Fruit fly (Drosophila melanogaster) whole organism, prepupa: ENCODE measurements around the gene CG45207.

Experiments used
- Blimp-1 ChIP-seq: fragments of 200-800 bp; sonication (Bioruptor generic); optimal IDR thresholded peaks from 3 replicates; lab custom pipeline; 2017; ENCODE audit warnings: missing biosample characterization, missing genetic modification characterization, mild to moderate bottlenecking, moderate library complexity, missing genetic modification reagents
- CG10669 ChIP-seq: fragments of 200-800 bp; sonication (Bioruptor generic); optimal IDR thresholded peaks from 3 replicates; lab custom pipeline; 2018; ENCODE audit warnings: missing biosample characterization, mild to moderate bottlenecking, missing genetic modification characterization, moderate library complexity
- CG11294 ChIP-seq: fragments of 200-800 bp; sonication (Bioruptor generic); IDR thresholded peaks from 2 replicates; pipeline ENCODE4 v1.3.6; 2022; ENCODE audit warnings: missing biosample characterization, missing genetic modification characterization
- CG11762 ChIP-seq: fragments of 200-800 bp; sonication (Bioruptor generic); optimal IDR thresholded peaks from 3 replicates; lab custom pipeline; 2016; ENCODE audit warnings: missing biosample characterization, missing genetic modification characterization; ENCODE audit not compliant: insufficient read depth
- CG11902 ChIP-seq: fragments of 200-800 bp; sonication (Bioruptor generic); optimal IDR thresholded peaks from 3 replicates; lab custom pipeline; 2016; ENCODE audit warnings: missing biosample characterization, missing genetic modification characterization
- CG1621 ChIP-seq: fragments of 200-800 bp; sonication (Bioruptor generic); optimal IDR thresholded peaks from 3 replicates; lab custom pipeline; 2018; ENCODE audit warnings: missing biosample characterization, mild to moderate bottlenecking, missing genetic modification characterization
- CG31627 ChIP-seq: fragments of 200-800 bp; sonication (Bioruptor generic); optimal IDR thresholded peaks from 3 replicates; lab custom pipeline; 2016; ENCODE audit warnings: missing biosample characterization, missing genetic modification characterization
- CG34406 ChIP-seq: fragments of 200-800 bp; sonication (Bioruptor generic); optimal IDR thresholded peaks from 3 replicates; lab custom pipeline; 2016; ENCODE audit warnings: missing biosample characterization, missing genetic modification characterization
- CG3919 ChIP-seq: fragments of 200-800 bp; sonication (Bioruptor generic); optimal IDR thresholded peaks from 3 replicates; lab custom pipeline; 2016; ENCODE audit warnings: missing biosample characterization, missing genetic modification characterization
- CG6163 ChIP-seq: fragments of 200-800 bp; sonication (Bioruptor generic); IDR thresholded peaks from 3 replicates; pipeline ENCODE4 v1.3.6; 2022; ENCODE audit warnings: missing biosample characterization, missing genetic modification characterization
- CG6276 ChIP-seq: fragments of 200-800 bp; sonication (Bioruptor generic); optimal IDR thresholded peaks from 2 replicates; lab custom pipeline; 2017; ENCODE audit warnings: missing biosample characterization, mild to moderate bottlenecking, missing genetic modification characterization
- CG6792 ChIP-seq: fragments of 200-800 bp; sonication (Bioruptor generic); optimal IDR thresholded peaks from 3 replicates; lab custom pipeline; 2016; ENCODE audit warnings: missing biosample characterization, missing genetic modification characterization
- CG7368 ChIP-seq: fragments of 200-800 bp; sonication (Bioruptor generic); optimal IDR thresholded peaks from 3 replicates; lab custom pipeline; 2016; ENCODE audit warnings: missing biosample characterization, missing genetic modification characterization
- CG8119 ChIP-seq: fragments of 200-800 bp; sonication (Bioruptor generic); IDR thresholded peaks from 3 replicates; pipeline ENCODE4 v1.3.6; 2022; ENCODE audit warnings: missing biosample characterization, missing genetic modification characterization
- CG9139 ChIP-seq: fragments of 200-800 bp; sonication (Bioruptor generic); optimal IDR thresholded peaks from 3 replicates; lab custom pipeline; 2017; ENCODE audit warnings: missing biosample characterization, mild to moderate bottlenecking, missing genetic modification characterization
- Eip78C ChIP-seq: fragments of 200-800 bp; sonication (Bioruptor generic); peaks from one replicate; lab custom pipeline; 2016; ENCODE audit warnings: missing biosample characterization, missing genetic modification characterization
- Eip93F ChIP-seq: fragments of 200-800 bp; sonication (Bioruptor generic); optimal IDR thresholded peaks from 2 replicates; lab custom pipeline; 2016; ENCODE audit warnings: missing biosample characterization, mild to moderate bottlenecking, missing genetic modification characterization
- Ets21C ChIP-seq: fragments of 200-800 bp; sonication (Bioruptor generic); optimal IDR thresholded peaks from 3 replicates; lab custom pipeline; 2016; ENCODE audit warnings: missing biosample characterization, missing genetic modification characterization
- Hr38 ChIP-seq: sonication (Bioruptor generic); optimal IDR thresholded peaks from 2 replicates; lab custom pipeline; 2016; ENCODE audit warnings: missing biosample characterization, missing genetic modification characterization
- Hr39 ChIP-seq: fragments of 200-800 bp; sonication (Bioruptor generic); optimal IDR thresholded peaks from 2 replicates; lab custom pipeline; 2016; ENCODE audit warnings: missing biosample characterization, missing genetic modification characterization
- Hr4 ChIP-seq: fragments of 200-800 bp; sonication (Bioruptor generic); optimal IDR thresholded peaks from 3 replicates; lab custom pipeline; 2016; ENCODE audit warnings: missing biosample characterization, missing genetic modification characterization
- Met ChIP-seq: fragments of 200-800 bp; sonication (Bioruptor generic); optimal IDR thresholded peaks from 3 replicates; lab custom pipeline; 2016; ENCODE audit warnings: missing biosample characterization, missing genetic modification characterization
- OdsH ChIP-seq: fragments of 200-800 bp; sonication (Bioruptor generic); optimal IDR thresholded peaks from 3 replicates; lab custom pipeline; 2016; ENCODE audit warnings: missing biosample characterization, missing genetic modification characterization
- Smox ChIP-seq: fragments of 200-800 bp; sonication (Bioruptor generic); optimal IDR thresholded peaks from 3 replicates; lab custom pipeline; 2016; ENCODE audit warnings: missing biosample characterization, missing genetic modification characterization
- Sox102F ChIP-seq: fragments of 200-800 bp; sonication (Bioruptor generic); optimal IDR thresholded peaks from 2 replicates; lab custom pipeline; 2016; ENCODE audit warnings: missing biosample characterization, mild to moderate bottlenecking, missing genetic modification characterization
- Sox14 ChIP-seq: fragments of 200-800 bp; sonication (Bioruptor generic); optimal IDR thresholded peaks from 3 replicates; lab custom pipeline; 2016; ENCODE audit warnings: missing biosample characterization, missing genetic modification characterization
- Sox15 ChIP-seq: fragments of 200-800 bp; sonication (Bioruptor generic); optimal IDR thresholded peaks from 3 replicates; lab custom pipeline; 2016; ENCODE audit warnings: missing biosample characterization, missing genetic modification characterization
- achi ChIP-seq: fragments of 200-800 bp; sonication (Bioruptor generic); optimal IDR thresholded peaks from 3 replicates; lab custom pipeline; 2016; ENCODE audit warnings: missing biosample characterization, missing genetic modification characterization
- acj6 ChIP-seq: fragments of 200-800 bp; sonication (Bioruptor generic); optimal IDR thresholded peaks from 3 replicates; lab custom pipeline; 2016; ENCODE audit warnings: missing biosample characterization, missing genetic modification characterization
- dac ChIP-seq: fragments of 200-800 bp; sonication (Bioruptor generic); optimal IDR thresholded peaks from 2 replicates; lab custom pipeline; 2017; ENCODE audit warnings: missing biosample characterization, mild to moderate bottlenecking, missing genetic modification characterization
- dsx ChIP-seq: fragments of 200-800 bp; optimal IDR thresholded peaks from 3 replicates; lab custom pipeline; 2019; ENCODE audit warnings: missing biosample characterization, mild to moderate bottlenecking, missing genetic modification characterization, moderate library complexity; ENCODE audit not compliant: poor library complexity, severe bottlenecking
- eg ChIP-seq: fragments of 200-800 bp; sonication (Bioruptor generic); IDR thresholded peaks from 3 replicates; pipeline ENCODE4 v1.3.6; 2022; ENCODE audit warnings: missing biosample characterization, missing genetic modification characterization
- esn ChIP-seq: fragments of 200-800 bp; sonication (Bioruptor generic); optimal IDR thresholded peaks from 2 replicates; lab custom pipeline; 2016; ENCODE audit warnings: missing biosample characterization, mild to moderate bottlenecking, missing genetic modification characterization, moderate library complexity
- fd59A ChIP-seq: fragments of 200-800 bp; sonication (Bioruptor generic); optimal IDR thresholded peaks from 2 replicates; lab custom pipeline; 2017; ENCODE audit warnings: missing biosample characterization, mild to moderate bottlenecking, missing genetic modification characterization, missing genetic modification reagents
- net ChIP-seq: fragments of 200-800 bp; sonication (Bioruptor generic); optimal IDR thresholded peaks from 3 replicates; lab custom pipeline; 2016; ENCODE audit warnings: missing biosample characterization, missing genetic modification characterization
- pdm3 ChIP-seq: fragments of 200-800 bp; sonication (Bioruptor generic); optimal IDR thresholded peaks from 3 replicates; lab custom pipeline; 2016; ENCODE audit warnings: missing biosample characterization, missing genetic modification characterization
- salr ChIP-seq, 2 experiments: fragments of 200-800 bp; sonication (Bioruptor generic); optimal IDR thresholded peaks; 3 replicates each; lab custom pipeline; 2016 to 2018; ENCODE audit warnings: missing biosample characterization in 2 of 2, missing genetic modification characterization in 2 of 2, mild to moderate bottlenecking in 1 of 2
- ss ChIP-seq, 2 experiments: fragments of 200-800 bp; sonication (Bioruptor generic); optimal IDR thresholded peaks; 2 replicates in 1 of 2; 3 replicates in 1 of 2; lab custom pipeline; 2017 to 2018; ENCODE audit warnings: mild to moderate bottlenecking in 2 of 2, missing biosample characterization in 2 of 2, missing genetic modification characterization in 2 of 2, moderate library complexity in 1 of 2
- svp ChIP-seq: fragments of 200-800 bp; sonication (Bioruptor generic); peaks from one replicate; lab custom pipeline; 2016; ENCODE audit warnings: missing biosample characterization, missing genetic modification characterization
- topi ChIP-seq: fragments of 200-800 bp; sonication (Bioruptor generic); optimal IDR thresholded peaks from 3 replicates; lab custom pipeline; 2016; ENCODE audit warnings: missing biosample characterization, missing genetic modification characterization

The CG45207 gene

dm6 chr3R:15816276-15816675, 41.1 kb upstream of the CG45207 start (continued):
- TF ChIP-seq esn (GFP tag; lab: Kevin White, UChicago) (peak; percentile 52), Ets21C (peak; percentile 4), CG31627 (GFP tag; lab: Kevin White, UChicago) (peak; percentile 46), Met (peak; percentile 31), achi (peak; percentile 43), pdm3 (GFP tag; lab: Kevin White, UChicago) (peak; percentile 34), Sox15 (GFP tag; lab: Kevin White, UChicago) (no peak), Hr38 (GFP tag; lab: Kevin White, UChicago) (no peak), Hr4 (GFP tag; lab: Kevin White, UChicago) (peak; percentile 57), CG7368 (GFP tag; lab: Kevin White, UChicago) (peak; percentile 33), CG6792 (peak; percentile 29), Eip78C (GFP tag; lab: Kevin White, UChicago) (peak; percentile 55), Smox (GFP tag; lab: Kevin White, UChicago) (peak; percentile 24), acj6 (GFP tag; lab: Kevin White, UChicago) (peak; percentile 30), dac (no peak), CG11902 (GFP tag; lab: Kevin White, UChicago) (no peak)

dm6 chr3R:15814150-15814549, 39.0 kb upstream of the CG45207 start:
- TF ChIP-seq CG34406 (GFP tag; lab: Kevin White, UChicago) (no peak), CG6276 (GFP tag; lab: Kevin White, UChicago) (no peak), CG11294 (no peak), Hr38 (GFP tag; lab: Kevin White, UChicago) (no peak)
- TF ChIP-seq, all 60 proteins: peak for 0

- no peak for TF ChIP-seq Hr39
- no peak for TF ChIP-seq Eip93F (GFP tag; lab: Kevin White, UChicago)
- no peak for TF ChIP-seq net
- TF ChIP-seq CG3919 (GFP tag; lab: Kevin White, UChicago) = peak; percentile 17
- no peak for TF ChIP-seq CG6276 (GFP tag; lab: Kevin White, UChicago)
- TF ChIP-seq CG10669 = no peak
- TF ChIP-seq eg (GFP tag; lab: Robert Waterston, UW) = peak; percentile 12; the same call in 1 of the 3 replicates
- TF ChIP-seq CG1621 (tag; lab: Kevin White, UChicago) = no peak
- TF ChIP-seq ss (GFP tag; optimal IDR thresholded peaks at IDR 0.05; lab: Kevin White, UChicago) = peak in 1 of 2 experiments; percentile 46
- no peak for TF ChIP-seq OdsH
- no peak for TF ChIP-seq esn (GFP tag; lab: Kevin White, UChicago)
- TF ChIP-seq topi (GFP tag; lab: Kevin White, UChicago) = no peak
- TF ChIP-seq CG8119 = no peak
- no peak for TF ChIP-seq dsx (GFP tag; lab: Kevin White, UChicago)
- TF ChIP-seq CG11762 (GFP tag; lab: Kevin White, UChicago) = no peak
- peak; percentile 3 for TF ChIP-seq Sox102F (GFP tag; lab: Kevin White, UChicago)
- TF ChIP-seq svp (GFP tag; lab: Kevin White, UChicago) = no peak
- TF ChIP-seq fd59A (GFP tag; lab: Kevin White, UChicago) = no peak
- peak; percentile 30 for TF ChIP-seq Eip78C (GFP tag; lab: Kevin White, UChicago)
Measured at dm6 chr3R:15810369-15810768, 35.2 kb upstream of the CG45207 start.

- TF ChIP-seq salr (GFP tag; optimal IDR thresholded peaks at IDR 0.05; lab: Kevin White, UChicago) (no peak), CG34406 (GFP tag; lab: Kevin White, UChicago) (no peak), Blimp-1 (GFP tag; lab: Kevin White, UChicago) (peak; percentile 41), CG6792 (no peak), eg (GFP tag; lab: Robert Waterston, UW) (no peak), CG9139 (no peak), CG6163 (GFP tag; lab: Robert Waterston, UW) (0 out of 3 replicates have a peak, but pooled peaks have one; percentile 17), acj6 (GFP tag; lab: Kevin White, UChicago) (no peak), Sox14 (no peak)
Measured at dm6 chr3R:15807877-15808381, 32.8 kb upstream of the CG45207 start.
